Worm (Caenorhabditis elegans) whole organism, L4 larva: ENCODE results near the gene C49H3.16.

ENCODE experiments used
- D1046.2 ChIP-seq: fragments of 200-800 bp; sonication (Bioruptor generic); IDR thresholded peaks from 2 replicates; pipeline ENCODE4 v1.3.6; 2022; ENCODE audit warnings: missing genetic modification characterization, missing compliant biosample characterization
- ZK546.5 ChIP-seq, 2 experiments: sonication (generic microtip); optimal IDR thresholded peaks; 2 replicates each; lab custom pipeline; 2017; ENCODE audit warnings: missing biosample characterization in 2 of 2, missing genetic modification characterization in 2 of 2
- ces-1 ChIP-seq: fragments of 150-350 bp; sonication (generic microtip); optimal IDR thresholded peaks from 4 replicates; lab custom pipeline; 2014; ENCODE audit warnings: missing biosample characterization, missing genetic modification reagents, missing genetic modification characterization
- dve-1 ChIP-seq: sonication (generic microtip); optimal IDR thresholded peaks from 2 replicates; lab custom pipeline; 2017; ENCODE audit warnings: antibody characterized with exemption, mild to moderate bottlenecking, missing genetic modification characterization, missing compliant biosample characterization; ENCODE audit not compliant: insufficient read depth
- fos-1 ChIP-seq: fragments of 150-350 bp; optimal IDR thresholded peaks from 2 replicates; lab custom pipeline; 2014; ENCODE audit warnings: missing biosample characterization, missing genetic modification characterization
- jun-1 ChIP-seq: fragments of 150-350 bp; optimal IDR thresholded peaks from 2 replicates; lab custom pipeline; 2014; ENCODE audit warnings: missing biosample characterization, missing genetic modification reagents, missing genetic modification characterization
- lin-13 ChIP-seq: fragments of 150-350 bp; optimal IDR thresholded peaks from 2 replicates; lab custom pipeline; 2014; ENCODE audit warnings: missing biosample characterization, missing genetic modification reagents, missing genetic modification characterization
- lin-15B ChIP-seq: fragments of 150-350 bp; sonication (generic microtip); optimal IDR thresholded peaks from 3 replicates; lab custom pipeline; 2014; ENCODE audit warnings: missing biosample characterization, missing genetic modification characterization
- nhr-11 ChIP-seq: fragments of 150-350 bp; optimal IDR thresholded peaks from 2 replicates; lab custom pipeline; 2014; ENCODE audit warnings: missing biosample characterization, missing genetic modification characterization
- nhr-28 ChIP-seq: fragments of 150-350 bp; optimal IDR thresholded peaks from 2 replicates; lab custom pipeline; 2014; ENCODE audit warnings: missing biosample characterization, missing genetic modification characterization
- skn-1 ChIP-seq: fragments of 150-350 bp; optimal IDR thresholded peaks from 2 replicates; lab custom pipeline; 2014; ENCODE audit warnings: missing biosample characterization, missing genetic modification characterization
- snpc-4 ChIP-seq: fragments of 150-350 bp; optimal IDR thresholded peaks from 2 replicates; lab custom pipeline; 2014; ENCODE audit warnings: missing biosample characterization, missing genetic modification characterization
- unc-130 ChIP-seq: sonication (generic microtip); optimal IDR thresholded peaks from 2 replicates; lab custom pipeline; 2016; ENCODE audit warnings: missing genetic modification reagents, missing genetic modification characterization, missing compliant biosample characterization

ce11 chrIV:7881726-7882125 is 38.5 kb upstream of the C49H3.16 start, which contains the start of gene atic-1:
- TF ChIP-seq fos-1 (no peak), ZK546.5 (tag; optimal IDR thresholded peaks at IDR 0.05; lab: Kevin White, UChicago) (no peak), lin-13 (no peak), snpc-4 (tag; lab: Kevin White, UChicago) (no peak), lin-15B (tag; lab: Kevin White, UChicago) (no peak), ces-1 (GFP tag; lab: Kevin White, UChicago) (no peak), dve-1 (tag; lab: Kevin White, UChicago) (no peak), unc-130 (GFP tag; lab: Kevin White, UChicago) (no peak), jun-1 (no peak), nhr-28 (tag; lab: Kevin White, UChicago) (no peak), D1046.2 (no peak), nhr-11 (no peak), skn-1 (tag; lab: Kevin White, UChicago) (no peak)
